Worm (Caenorhabditis elegans): ENCODE results near the gene pacs-1.

ce11 chrV:9232296-9232695 is 15.2 kb upstream of the pacs-1 start, which contains the start of gene F07C3.3:
- no peak for TF ChIP-seq him-1 (tag; optimal IDR thresholded peaks at IDR 0.05)
- no peak for TF ChIP-seq dao-5 (tag; optimal IDR thresholded peaks at IDR 0.05)
- no peak for TF ChIP-seq W03F9.2 (tag; optimal IDR thresholded peaks at IDR 0.05)

All from whole organism, L4/young adult.